Fruit fly (Drosophila melanogaster) whole organism, prepupa: ENCODE results near the gene ScsbetaG.
A peak's percentile ranks its signal among the peaks of the same experiment; 100 is the strongest.

Source experiments
- Blimp-1 ChIP-seq: fragments of 200-800 bp; sonication (Bioruptor generic); optimal IDR thresholded peaks from 3 replicates; lab custom pipeline; 2017; ENCODE audit warnings: missing biosample characterization, missing genetic modification characterization, mild to moderate bottlenecking, moderate library complexity, missing genetic modification reagents
- CG10631 ChIP-seq: fragments of 200-800 bp; sonication (Bioruptor generic); optimal IDR thresholded peaks from 2 replicates; lab custom pipeline; 2016; ENCODE audit warnings: missing biosample characterization, missing genetic modification characterization
- CG10669 ChIP-seq: fragments of 200-800 bp; sonication (Bioruptor generic); optimal IDR thresholded peaks from 3 replicates; lab custom pipeline; 2018; ENCODE audit warnings: missing biosample characterization, mild to moderate bottlenecking, missing genetic modification characterization, moderate library complexity
- CG11762 ChIP-seq: fragments of 200-800 bp; sonication (Bioruptor generic); optimal IDR thresholded peaks from 3 replicates; lab custom pipeline; 2016; ENCODE audit warnings: missing biosample characterization, missing genetic modification characterization; ENCODE audit not compliant: insufficient read depth
- CG15336 ChIP-seq: fragments of 200-800 bp; sonication (Bioruptor generic); IDR thresholded peaks from 2 replicates; pipeline ENCODE4 v1.3.6; 2022; ENCODE audit warnings: missing biosample characterization, missing genetic modification characterization
- CG1621 ChIP-seq: fragments of 200-800 bp; sonication (Bioruptor generic); optimal IDR thresholded peaks from 3 replicates; lab custom pipeline; 2018; ENCODE audit warnings: missing biosample characterization, mild to moderate bottlenecking, missing genetic modification characterization
- CG16779 ChIP-seq: fragments of 200-800 bp; sonication (Bioruptor generic); optimal IDR thresholded peaks from 3 replicates; lab custom pipeline; 2017; ENCODE audit warnings: missing biosample characterization, mild to moderate bottlenecking, missing genetic modification characterization
- CG3032 ChIP-seq: fragments of 200-800 bp; optimal IDR thresholded peaks from 2 replicates; lab custom pipeline; 2019; ENCODE audit warnings: missing biosample characterization, mild to moderate bottlenecking, missing genetic modification characterization, moderate library complexity
- CG31627 ChIP-seq: fragments of 200-800 bp; sonication (Bioruptor generic); optimal IDR thresholded peaks from 3 replicates; lab custom pipeline; 2016; ENCODE audit warnings: missing biosample characterization, missing genetic modification characterization
- CG32006 ChIP-seq: fragments of 200-800 bp; sonication (Bioruptor generic); optimal IDR thresholded peaks from 3 replicates; lab custom pipeline; 2017; ENCODE audit warnings: missing biosample characterization, mild to moderate bottlenecking, missing genetic modification characterization
- CG3919 ChIP-seq: fragments of 200-800 bp; sonication (Bioruptor generic); optimal IDR thresholded peaks from 3 replicates; lab custom pipeline; 2016; ENCODE audit warnings: missing biosample characterization, missing genetic modification characterization
- CG6163 ChIP-seq: fragments of 200-800 bp; sonication (Bioruptor generic); IDR thresholded peaks from 3 replicates; pipeline ENCODE4 v1.3.6; 2022; ENCODE audit warnings: missing biosample characterization, missing genetic modification characterization
- CG6792 ChIP-seq: fragments of 200-800 bp; sonication (Bioruptor generic); optimal IDR thresholded peaks from 3 replicates; lab custom pipeline; 2016; ENCODE audit warnings: missing biosample characterization, missing genetic modification characterization
- CG6854 ChIP-seq: fragments of 200-800 bp; sonication (Bioruptor generic); optimal IDR thresholded peaks from 2 replicates; lab custom pipeline; 2017; ENCODE audit warnings: missing biosample characterization, mild to moderate bottlenecking, missing genetic modification characterization
- CG8319 ChIP-seq: fragments of 200-800 bp; sonication (Bioruptor generic); optimal IDR thresholded peaks from 3 replicates; lab custom pipeline; 2016; ENCODE audit warnings: missing biosample characterization, missing genetic modification characterization
- CG8632 ChIP-seq: fragments of 200-800 bp; sonication (Bioruptor generic); optimal IDR thresholded peaks from 3 replicates; lab custom pipeline; 2016; ENCODE audit warnings: missing biosample characterization, missing genetic modification characterization
- CG9139 ChIP-seq: fragments of 200-800 bp; sonication (Bioruptor generic); optimal IDR thresholded peaks from 3 replicates; lab custom pipeline; 2017; ENCODE audit warnings: missing biosample characterization, mild to moderate bottlenecking, missing genetic modification characterization
- Eip75B ChIP-seq: fragments of 200-800 bp; sonication (Bioruptor generic); optimal IDR thresholded peaks from 3 replicates; lab custom pipeline; 2016; ENCODE audit warnings: missing biosample characterization, missing genetic modification characterization
- Ets21C ChIP-seq: fragments of 200-800 bp; sonication (Bioruptor generic); optimal IDR thresholded peaks from 3 replicates; lab custom pipeline; 2016; ENCODE audit warnings: missing biosample characterization, missing genetic modification characterization
- Ets96B ChIP-seq: fragments of 200-800 bp; optimal IDR thresholded peaks from 2 replicates; lab custom pipeline; 2019; ENCODE audit warnings: missing biosample characterization, mild to moderate bottlenecking, missing genetic modification characterization, moderate library complexity
- Gug ChIP-seq: fragments of 200-800 bp; sonication (Bioruptor generic); IDR thresholded peaks from 2 replicates; pipeline ENCODE4 v1.3.6; 2022; ENCODE audit warnings: missing biosample characterization, missing genetic modification characterization
- Hr38 ChIP-seq: sonication (Bioruptor generic); optimal IDR thresholded peaks from 2 replicates; lab custom pipeline; 2016; ENCODE audit warnings: missing biosample characterization, missing genetic modification characterization
- Hr39 ChIP-seq: fragments of 200-800 bp; sonication (Bioruptor generic); optimal IDR thresholded peaks from 2 replicates; lab custom pipeline; 2016; ENCODE audit warnings: missing biosample characterization, missing genetic modification characterization
- Hr4 ChIP-seq: fragments of 200-800 bp; sonication (Bioruptor generic); optimal IDR thresholded peaks from 3 replicates; lab custom pipeline; 2016; ENCODE audit warnings: missing biosample characterization, missing genetic modification characterization
- Lpt ChIP-seq: fragments of 200-800 bp; sonication (Bioruptor generic); optimal IDR thresholded peaks from 3 replicates; lab custom pipeline; 2016; ENCODE audit warnings: missing biosample characterization, missing genetic modification characterization
- Met ChIP-seq: fragments of 200-800 bp; sonication (Bioruptor generic); optimal IDR thresholded peaks from 3 replicates; lab custom pipeline; 2016; ENCODE audit warnings: missing biosample characterization, missing genetic modification characterization
- Smox ChIP-seq: fragments of 200-800 bp; sonication (Bioruptor generic); optimal IDR thresholded peaks from 3 replicates; lab custom pipeline; 2016; ENCODE audit warnings: missing biosample characterization, missing genetic modification characterization
- Sox102F ChIP-seq: fragments of 200-800 bp; sonication (Bioruptor generic); optimal IDR thresholded peaks from 2 replicates; lab custom pipeline; 2016; ENCODE audit warnings: missing biosample characterization, mild to moderate bottlenecking, missing genetic modification characterization
- Sox15 ChIP-seq: fragments of 200-800 bp; sonication (Bioruptor generic); optimal IDR thresholded peaks from 3 replicates; lab custom pipeline; 2016; ENCODE audit warnings: missing biosample characterization, missing genetic modification characterization
- acj6 ChIP-seq: fragments of 200-800 bp; sonication (Bioruptor generic); optimal IDR thresholded peaks from 3 replicates; lab custom pipeline; 2016; ENCODE audit warnings: missing biosample characterization, missing genetic modification characterization
- cyc ChIP-seq: fragments of 200-800 bp; sonication (Bioruptor generic); optimal IDR thresholded peaks from 3 replicates; lab custom pipeline; 2016; ENCODE audit warnings: missing biosample characterization, missing genetic modification characterization
- dac ChIP-seq: fragments of 200-800 bp; sonication (Bioruptor generic); optimal IDR thresholded peaks from 2 replicates; lab custom pipeline; 2017; ENCODE audit warnings: missing biosample characterization, mild to moderate bottlenecking, missing genetic modification characterization
- dsx ChIP-seq: fragments of 200-800 bp; optimal IDR thresholded peaks from 3 replicates; lab custom pipeline; 2019; ENCODE audit warnings: missing biosample characterization, mild to moderate bottlenecking, missing genetic modification characterization, moderate library complexity; ENCODE audit not compliant: poor library complexity, severe bottlenecking
- eg ChIP-seq: fragments of 200-800 bp; sonication (Bioruptor generic); IDR thresholded peaks from 3 replicates; pipeline ENCODE4 v1.3.6; 2022; ENCODE audit warnings: missing biosample characterization, missing genetic modification characterization
- esn ChIP-seq: fragments of 200-800 bp; sonication (Bioruptor generic); optimal IDR thresholded peaks from 2 replicates; lab custom pipeline; 2016; ENCODE audit warnings: missing biosample characterization, mild to moderate bottlenecking, missing genetic modification characterization, moderate library complexity
- fkh ChIP-seq: fragments of 200-800 bp; sonication (Bioruptor generic); optimal IDR thresholded peaks from 3 replicates; lab custom pipeline; 2017; ENCODE audit warnings: missing biosample characterization, mild to moderate bottlenecking, missing genetic modification characterization, moderate library complexity
- lz ChIP-seq: fragments of 200-800 bp; sonication (Bioruptor generic); optimal IDR thresholded peaks from 3 replicates; lab custom pipeline; 2016; ENCODE audit warnings: missing biosample characterization, missing genetic modification characterization
- net ChIP-seq: fragments of 200-800 bp; sonication (Bioruptor generic); optimal IDR thresholded peaks from 3 replicates; lab custom pipeline; 2016; ENCODE audit warnings: missing biosample characterization, missing genetic modification characterization
- pdm3 ChIP-seq: fragments of 200-800 bp; sonication (Bioruptor generic); optimal IDR thresholded peaks from 3 replicates; lab custom pipeline; 2016; ENCODE audit warnings: missing biosample characterization, missing genetic modification characterization
- salr ChIP-seq, 2 experiments: fragments of 200-800 bp; sonication (Bioruptor generic); optimal IDR thresholded peaks; 3 replicates each; lab custom pipeline; 2016 to 2018; ENCODE audit warnings: missing biosample characterization in 2 of 2, missing genetic modification characterization in 2 of 2, mild to moderate bottlenecking in 1 of 2
- spab ChIP-seq: fragments of 200-800 bp; sonication (Bioruptor generic); optimal IDR thresholded peaks from 2 replicates; lab custom pipeline; 2017; ENCODE audit warnings: missing biosample characterization, mild to moderate bottlenecking, missing genetic modification characterization, missing genetic modification reagents
- ss ChIP-seq, 2 experiments: fragments of 200-800 bp; sonication (Bioruptor generic); optimal IDR thresholded peaks; 2 replicates in 1 of 2; 3 replicates in 1 of 2; lab custom pipeline; 2017 to 2018; ENCODE audit warnings: mild to moderate bottlenecking in 2 of 2, missing biosample characterization in 2 of 2, missing genetic modification characterization in 2 of 2, moderate library complexity in 1 of 2
- svp ChIP-seq: fragments of 200-800 bp; sonication (Bioruptor generic); peaks from one replicate; lab custom pipeline; 2016; ENCODE audit warnings: missing biosample characterization, missing genetic modification characterization
- vri ChIP-seq: fragments of 200-800 bp; sonication (Bioruptor generic); optimal IDR thresholded peaks from 3 replicates; lab custom pipeline; 2016; ENCODE audit warnings: missing biosample characterization, mild to moderate bottlenecking, missing genetic modification characterization

The ScsbetaG gene

DNA sequence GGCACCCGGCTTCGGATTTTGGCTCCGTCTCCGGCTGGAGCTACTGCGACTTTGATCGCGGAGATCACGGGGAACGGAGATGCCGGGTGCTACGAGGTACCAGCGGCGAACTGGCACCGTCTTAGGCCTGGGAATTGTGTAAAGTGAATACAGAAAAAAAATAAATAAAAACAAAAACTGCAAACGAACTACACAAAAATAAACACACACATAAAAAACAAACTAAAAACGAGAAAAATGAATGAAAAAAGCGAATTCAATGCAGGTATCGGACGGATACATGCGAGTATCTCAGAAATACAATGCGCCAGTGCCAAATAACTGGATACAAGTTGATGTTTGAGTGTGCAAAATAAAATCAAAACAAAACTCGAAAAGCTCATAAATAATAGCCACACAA is 16.3 kb upstream of the ScsbetaG start (continued):
- TF ChIP-seq CG8319 (GFP tag; lab: Kevin White, UChicago) (no peak), lz (GFP tag; lab: Kevin White, UChicago) (no peak), Met (GFP tag; lab: Kevin White, UChicago) (no peak), CG6792 (GFP tag; lab: Kevin White, UChicago) (no peak), esn (GFP tag; lab: Kevin White, UChicago) (no peak), Hr38 (GFP tag; lab: Kevin White, UChicago) (no peak), CG10669 (GFP tag; lab: Kevin White, UChicago) (no peak), Gug (0 out of 2 replicates have a peak, but pooled peaks have one; percentile 31), eg (GFP tag; lab: Robert Waterston, UW) (peak; percentile 92), CG3032 (tag; lab: Kevin White, UChicago) (no peak), dsx (GFP tag; lab: Kevin White, UChicago) (no peak), Lpt (GFP tag; lab: Kevin White, UChicago) (peak; percentile 57), ss (GFP tag; optimal IDR thresholded peaks at IDR 0.05; lab: Kevin White, UChicago) (no peak), CG6163 (GFP tag; lab: Robert Waterston, UW) (peak; percentile 81), CG15336 (peak; percentile 85), CG32006 (GFP tag; lab: Kevin White, UChicago) (peak; percentile 35)

DNA sequence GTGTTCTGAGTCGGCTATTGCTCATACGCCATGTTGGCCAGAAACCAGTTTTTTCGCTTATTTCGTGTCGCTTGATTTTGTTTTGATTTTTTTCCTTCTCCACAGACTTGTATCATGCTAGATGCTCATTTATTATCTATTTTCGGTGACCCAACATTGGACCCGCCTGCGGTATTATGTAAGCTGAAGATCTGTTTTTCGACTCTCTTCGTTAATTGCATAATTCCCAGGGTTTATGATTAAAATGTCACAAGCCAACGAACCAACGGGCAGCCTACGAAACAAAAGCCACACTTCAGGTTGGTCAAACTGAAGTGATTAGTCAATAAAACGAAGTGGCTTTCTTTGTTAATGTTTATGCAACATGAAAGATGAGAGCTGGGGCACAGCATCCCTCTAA is 15.1 kb upstream of the ScsbetaG start:
- no peak for TF ChIP-seq CG15336
- TF ChIP-seq pdm3 (GFP tag; lab: Kevin White, UChicago), result no peak

DNA sequence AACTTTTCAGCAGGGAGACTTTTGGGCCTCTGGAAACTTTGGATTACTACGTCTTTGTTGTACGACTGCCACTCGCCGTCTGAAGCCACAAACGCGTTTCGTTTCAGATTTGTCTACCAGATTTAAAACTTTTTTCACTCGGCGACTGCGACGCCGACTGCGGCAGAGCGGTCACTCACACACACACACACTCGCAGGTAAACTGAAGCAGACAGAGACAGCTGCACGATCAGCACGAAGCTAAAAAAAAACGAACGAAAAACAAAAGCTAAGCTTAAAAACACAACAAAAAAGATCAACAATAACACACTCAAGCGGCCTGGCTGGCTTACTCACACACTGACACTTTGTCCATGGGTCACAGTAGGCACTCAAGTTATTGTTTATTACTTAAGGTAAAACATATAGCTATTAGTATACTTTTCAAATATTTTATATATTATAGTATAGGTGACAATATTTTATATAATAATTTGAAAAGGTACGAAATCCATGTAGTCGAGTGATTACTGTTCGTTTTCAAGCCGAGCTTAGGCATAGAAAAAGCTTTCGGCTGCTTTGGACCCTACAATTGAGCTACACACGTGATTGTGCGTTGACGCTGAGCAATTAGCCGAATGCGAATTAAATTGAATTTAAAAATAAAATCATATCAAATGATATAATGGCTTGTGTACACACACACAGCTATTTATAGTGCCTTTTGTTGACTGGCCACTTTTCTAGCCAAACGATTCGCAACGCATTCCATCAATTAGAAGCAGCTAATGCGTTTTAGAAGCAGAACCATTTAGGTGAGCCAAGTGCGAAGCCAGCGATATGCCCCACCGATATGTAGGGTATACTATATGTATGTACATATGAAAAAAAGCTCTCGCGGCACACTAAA is 14.0 kb upstream of the ScsbetaG start, which contains the start of gene Msr-110:
TSS of gene Msr-110 (minus strand) at position 99 of the 889 bp plus-strand sequence.
- TF ChIP-seq ss (GFP tag; optimal IDR thresholded peaks at IDR 0.05; lab: Kevin White, UChicago), result peak; percentile 97 to 99
- peak; percentile 91 for TF ChIP-seq CG8632 (GFP tag; lab: Kevin White, UChicago)
- peak; percentile 97 for TF ChIP-seq net (GFP tag; lab: Kevin White, UChicago)
- TF ChIP-seq CG10631, result peak; percentile 92
- TF ChIP-seq acj6 (GFP tag; lab: Kevin White, UChicago), result peak; percentile 89
- TF ChIP-seq Sox15, result peak; percentile 87
- TF ChIP-seq dac (GFP tag; lab: Kevin White, UChicago), result peak; percentile 92
- peak; percentile 97 for TF ChIP-seq CG16779 (tag; lab: Kevin White, UChicago)
- TF ChIP-seq Hr39 (GFP tag; lab: Kevin White, UChicago), result peak; percentile 71
- peak; percentile 98 for TF ChIP-seq CG32006 (GFP tag; lab: Kevin White, UChicago)
- TF ChIP-seq Ets21C (GFP tag; lab: Kevin White, UChicago), result peak; percentile 50
- TF ChIP-seq eg (GFP tag; lab: Robert Waterston, UW), result peak; percentile 95
- peak; percentile 96 for TF ChIP-seq vri (GFP tag; lab: Kevin White, UChicago)
- peak; percentile 93 for TF ChIP-seq CG3919
- TF ChIP-seq spab (GFP tag; lab: Kevin White, UChicago), result peak; percentile 95
- peak; percentile 70 for TF ChIP-seq CG8319 (GFP tag; lab: Kevin White, UChicago)
- TF ChIP-seq CG11762 (GFP tag; lab: Kevin White, UChicago), result peak; percentile 87
- no peak for TF ChIP-seq Blimp-1 (GFP tag; lab: Kevin White, UChicago)
- TF ChIP-seq Sox102F (GFP tag; lab: Kevin White, UChicago), result peak; percentile 96
- peak; percentile 72 for TF ChIP-seq lz (GFP tag; lab: Kevin White, UChicago)
- peak; percentile 63 for TF ChIP-seq CG31627 (GFP tag; lab: Kevin White, UChicago)
- peak; percentile 26 for TF ChIP-seq fkh (GFP tag; lab: Kevin White, UChicago)
- TF ChIP-seq cyc (GFP tag; lab: Kevin White, UChicago), result peak; percentile 69
- peak; percentile 99 for TF ChIP-seq CG9139 (GFP tag; lab: Kevin White, UChicago)
- peak; percentile 98 for TF ChIP-seq Hr4
- TF ChIP-seq salr (GFP tag; optimal IDR thresholded peaks at IDR 0.05; lab: Kevin White, UChicago), result peak; percentile 91 to 96
- peak; percentile 95 for TF ChIP-seq CG6854 (GFP tag; lab: Kevin White, UChicago)
- TF ChIP-seq dsx (GFP tag; lab: Kevin White, UChicago), result peak; percentile 74
- TF ChIP-seq Smox (GFP tag; lab: Kevin White, UChicago), result peak; percentile 83
- TF ChIP-seq CG6163 (GFP tag; lab: Robert Waterston, UW), result peak; percentile 98
- peak; percentile 98 for TF ChIP-seq CG1621
- peak; percentile 90 for TF ChIP-seq svp (GFP tag; lab: Kevin White, UChicago)
- peak; percentile 86 for TF ChIP-seq Eip75B (GFP tag; lab: Kevin White, UChicago)
- peak; percentile 81 for TF ChIP-seq Ets96B
